Worm (Caenorhabditis elegans): ENCODE data around the gene Y32B12B.4.

Gene Y32B12B.4

ce11 chrV:16599835-16600234 lies 46.7 kb downstream of the Y32B12B.4 start:
- no peak for TF ChIP-seq unc-62 (GFP tag; optimal IDR thresholded peaks at IDR 0.05)

ce11 chrV:16600623-16601022 lies 47.5 kb downstream of the Y32B12B.4 start, which contains the start of gene T03E6.9:
T03E6.9 (minus strand) TSS chrV:16600723.
- TF ChIP-seq unc-62 (GFP tag; optimal IDR thresholded peaks at IDR 0.05), result no peak

ce11 chrV:16603102-16603501 lies 50.0 kb downstream of the Y32B12B.4 start, which contains the start of gene T03E6.8:
T03E6.8 (minus strand) TSS chrV:16603202.
- TF ChIP-seq unc-62 (GFP tag; optimal IDR thresholded peaks at IDR 0.05), result no peak

- no peak for TF ChIP-seq unc-62 (GFP tag; optimal IDR thresholded peaks at IDR 0.05)
Measured at ce11 chrV:16604301-16604700, 51.2 kb downstream of the Y32B12B.4 start.

ce11 chrV:16605463-16605862 lies 52.3 kb downstream of the Y32B12B.4 start:
- TF ChIP-seq unc-62 (GFP tag; optimal IDR thresholded peaks at IDR 0.05), result no peak

ce11 chrV:16606313-16606712 lies 53.2 kb downstream of the Y32B12B.4 start, which contains the start of gene Y32B12C.1:
Y32B12C.1 (plus strand) TSS chrV:16606613.
- TF ChIP-seq unc-62 (GFP tag; optimal IDR thresholded peaks at IDR 0.05), result no peak

- no peak for TF ChIP-seq unc-62 (GFP tag; optimal IDR thresholded peaks at IDR 0.05)
Measured at ce11 chrV:16608478-16608877, 55.4 kb downstream of the Y32B12B.4 start.

ce11 chrV:16610094-16610493 lies 57.0 kb downstream of the Y32B12B.4 start:
- TF ChIP-seq unc-62 (GFP tag; optimal IDR thresholded peaks at IDR 0.05), result no peak

- no peak for TF ChIP-seq unc-62 (GFP tag; optimal IDR thresholded peaks at IDR 0.05)
Measured at ce11 chrV:16610791-16611385, 57.8 kb downstream of the Y32B12B.4 start, which contains the start of gene srw-54. srw-54 (plus strand) TSS chrV:16611335.
